Fruit fly (Drosophila melanogaster): ENCODE data around the gene CG10970.

Gene CG10970

dm6 chrX:9067754-9068477 lies 3.3 kb downstream of the CG10970 start, which contains the start of gene CG15365 (continued):
- TF ChIP-seq Met (GFP tag; optimal IDR thresholded peaks at IDR 0.05): peak; percentile 41
- TF ChIP-seq CG6792 (GFP tag; optimal IDR thresholded peaks at IDR 0.05): peak; percentile 40
- peak; percentile 45 for TF ChIP-seq CG31627 (GFP tag; optimal IDR thresholded peaks at IDR 0.05)
- TF ChIP-seq CG11762 (GFP tag; optimal IDR thresholded peaks at IDR 0.05; ENCODE audit: insufficient read depth): no peak
- TF ChIP-seq CG6276 (GFP tag; optimal IDR thresholded peaks at IDR 0.05): no peak
- TF ChIP-seq CG11902 (GFP tag; optimal IDR thresholded peaks at IDR 0.05): no peak
- TF ChIP-seq dsx (GFP tag; optimal IDR thresholded peaks at IDR 0.05; ENCODE audit: poor library complexity, severe bottlenecking): peak; percentile 9
- TF ChIP-seq CG6163 (GFP tag; IDR thresholded peaks at IDR 0.05): peak; percentile 29; the same call in 1 of the 3 replicates
- peak; percentile 79 for TF ChIP-seq Eip78C (GFP tag)
- TF ChIP-seq CG8119 (GFP tag; IDR thresholded peaks at IDR 0.05): no peak; the same call in 2 of the 3 replicates
- peak; percentile 1 for TF ChIP-seq Sox15 (GFP tag; optimal IDR thresholded peaks at IDR 0.05)
- TF ChIP-seq Hr4 (GFP tag; optimal IDR thresholded peaks at IDR 0.05): no peak
- peak; percentile 7 for TF ChIP-seq CG3919 (GFP tag; optimal IDR thresholded peaks at IDR 0.05)
- peak; percentile 30 for TF ChIP-seq lz (GFP tag; optimal IDR thresholded peaks at IDR 0.05)
- TF ChIP-seq CG16779 (tag; optimal IDR thresholded peaks at IDR 0.05): no peak
- no peak for TF ChIP-seq CG11294 (GFP tag; IDR thresholded peaks at IDR 0.05)
- TF ChIP-seq CG10669 (GFP tag; optimal IDR thresholded peaks at IDR 0.05): no peak
- TF ChIP-seq fkh (GFP tag; optimal IDR thresholded peaks at IDR 0.05): no peak
- no peak for TF ChIP-seq cyc (GFP tag; optimal IDR thresholded peaks at IDR 0.05)
- TF ChIP-seq topi (GFP tag; optimal IDR thresholded peaks at IDR 0.05): peak; percentile 34
- TF ChIP-seq CG9139 (GFP tag; optimal IDR thresholded peaks at IDR 0.05): no peak
- no peak for TF ChIP-seq fd85E (GFP tag; optimal IDR thresholded peaks at IDR 0.05)

dm6 chrX:9066802-9067489 lies 4.3 kb downstream of the CG10970 start:
- TF ChIP-seq Sox14 (GFP tag; optimal IDR thresholded peaks at IDR 0.05) (peak; percentile 63), CG4318 (GFP tag; optimal IDR thresholded peaks at IDR 0.05) (peak; percentile 62), OdsH (GFP tag; optimal IDR thresholded peaks at IDR 0.05) (peak; percentile 85), CG6808 (GFP tag; optimal IDR thresholded peaks at IDR 0.05) (peak; percentile 75), CG15336 (GFP tag; IDR thresholded peaks at IDR 0.05) (peak; percentile 84), Gug (GFP tag; IDR thresholded peaks at IDR 0.05) (peak; percentile 44; the same call in 1 of the 2 replicates), esn (GFP tag; optimal IDR thresholded peaks at IDR 0.05) (peak; percentile 88), CG11902 (GFP tag; optimal IDR thresholded peaks at IDR 0.05) (peak; percentile 69), topi (GFP tag; optimal IDR thresholded peaks at IDR 0.05) (peak; percentile 80), Sox15 (GFP tag; optimal IDR thresholded peaks at IDR 0.05) (peak; percentile 73), acj6 (GFP tag; optimal IDR thresholded peaks at IDR 0.05) (peak; percentile 82), CG11294 (GFP tag; IDR thresholded peaks at IDR 0.05) (peak; percentile 32; the same call in 1 of the 2 replicates), CG10669 (GFP tag; optimal IDR thresholded peaks at IDR 0.05) (peak; percentile 75), CG8119 (GFP tag; IDR thresholded peaks at IDR 0.05) (peak; percentile 79), Eip75B (GFP tag; optimal IDR thresholded peaks at IDR 0.05) (peak; percentile 72), CG6163 (GFP tag; IDR thresholded peaks at IDR 0.05) (peak; percentile 92), CG8319 (GFP tag; optimal IDR thresholded peaks at IDR 0.05) (peak; percentile 73), cyc (GFP tag; optimal IDR thresholded peaks at IDR 0.05) (peak; percentile 77), Hr39 (GFP tag; optimal IDR thresholded peaks at IDR 0.05) (peak; percentile 60), vri (GFP tag; optimal IDR thresholded peaks at IDR 0.05) (peak; percentile 67), Eip93F (GFP tag; optimal IDR thresholded peaks at IDR 0.05) (peak; percentile 80), CG7368 (GFP tag; optimal IDR thresholded peaks at IDR 0.05) (peak; percentile 82), CG6854 (GFP tag; optimal IDR thresholded peaks at IDR 0.05) (peak; percentile 75), fd85E (GFP tag; optimal IDR thresholded peaks at IDR 0.05) (peak; percentile 61), spab (GFP tag; optimal IDR thresholded peaks at IDR 0.05) (peak; percentile 63), svp (GFP tag) (peak; percentile 87), achi (GFP tag; optimal IDR thresholded peaks at IDR 0.05) (peak; percentile 83), CG3919 (GFP tag; optimal IDR thresholded peaks at IDR 0.05) (peak; percentile 88), CG6792 (GFP tag; optimal IDR thresholded peaks at IDR 0.05) (peak; percentile 85), Sox102F (GFP tag; optimal IDR thresholded peaks at IDR 0.05) (peak; percentile 80), dsx (GFP tag; optimal IDR thresholded peaks at IDR 0.05; ENCODE audit: poor library complexity, severe bottlenecking) (peak; percentile 59), CG9139 (GFP tag; optimal IDR thresholded peaks at IDR 0.05) (peak; percentile 42), ss (GFP tag; optimal IDR thresholded peaks at IDR 0.05) (peak; percentile 31 to 72), net (GFP tag; optimal IDR thresholded peaks at IDR 0.05) (peak; percentile 84), CG31627 (GFP tag; optimal IDR thresholded peaks at IDR 0.05) (peak; percentile 66), Met (GFP tag; optimal IDR thresholded peaks at IDR 0.05) (peak; percentile 86), Ets21C (GFP tag; optimal IDR thresholded peaks at IDR 0.05) (peak; percentile 39), Hr38 (GFP tag; optimal IDR thresholded peaks at IDR 0.05) (no peak)
